Worm (Caenorhabditis elegans) whole organism, young adult: ENCODE data around the gene gpx-3.

Experiments
- B0261.1 ChIP-seq: sonication (generic microtip); optimal IDR thresholded peaks from 2 replicates; lab custom pipeline; 2016; ENCODE audit warnings: mild to moderate bottlenecking, missing genetic modification characterization, moderate library complexity, missing compliant biosample characterization
- B0336.3 ChIP-seq: fragments of 200-800 bp; sonication (Bioruptor generic); IDR thresholded peaks from 2 replicates; pipeline ENCODE4 v1.3.6; 2022; ENCODE audit warnings: missing genetic modification characterization, missing compliant biosample characterization
- D2030.7 ChIP-seq: fragments of 200-800 bp; sonication (Bioruptor generic); IDR thresholded peaks from 2 replicates; pipeline ENCODE4 v1.3.6; 2022; ENCODE audit warnings: missing genetic modification reagents, missing genetic modification characterization, missing compliant biosample characterization
- F23B12.7 ChIP-seq: sonication (generic microtip); optimal IDR thresholded peaks from 2 replicates; lab custom pipeline; 2017; ENCODE audit warnings: missing genetic modification characterization, mild to moderate bottlenecking, missing compliant biosample characterization, antibody characterized with exemption, moderate library complexity; ENCODE audit not compliant: insufficient read depth
- F39B2.1 ChIP-seq: fragments of 200-800 bp; sonication (Bioruptor generic); IDR thresholded peaks from 2 replicates; pipeline ENCODE4 v1.3.6; 2022; ENCODE audit warnings: missing genetic modification reagents, missing genetic modification characterization, missing compliant biosample characterization
- F57A8.1 ChIP-seq: fragments of 200-800 bp; sonication (Bioruptor generic); optimal IDR thresholded peaks from 2 replicates; lab custom pipeline; 2018; ENCODE audit warnings: mild to moderate bottlenecking, missing genetic modification characterization, moderate library complexity, missing compliant biosample characterization
- K12H6.12 ChIP-seq: fragments of 200-800 bp; sonication (Bioruptor generic); optimal IDR thresholded peaks from 2 replicates; lab custom pipeline; 2018; ENCODE audit warnings: mild to moderate bottlenecking, missing genetic modification characterization, missing compliant biosample characterization
- T07F8.4 ChIP-seq: sonication (generic microtip); optimal IDR thresholded peaks from 2 replicates; lab custom pipeline; 2016; ENCODE audit warnings: mild to moderate bottlenecking, missing genetic modification characterization, moderate library complexity, missing compliant biosample characterization
- Y56A3A.18 ChIP-seq: fragments of 200-800 bp; sonication (Bioruptor generic); IDR thresholded peaks from 2 replicates; pipeline ENCODE4 v1.3.6; 2022; ENCODE audit warnings: missing genetic modification reagents, missing genetic modification characterization, missing compliant biosample characterization
- ama-1 ChIP-seq, 3 experiments: fragments of 150-350 bp in 1 of 3; sonication (generic microtip) in 2 of 3; optimal IDR thresholded peaks; 2 replicates each; lab custom pipeline; 2014 to 2018; ENCODE audit warnings: missing biosample characterization in 2 of 3, missing genetic modification characterization in 2 of 3, missing genetic modification reagents in 2 of 3
- aptf-2 ChIP-seq: fragments of 200-800 bp; sonication (Bioruptor generic); conservative IDR thresholded peaks from 2 replicates; pipeline ENCODE4 v1.3.6; 2022; ENCODE audit warnings: missing genetic modification reagents, missing genetic modification characterization, missing compliant biosample characterization
- aptf-3 ChIP-seq: fragments of 200-800 bp; sonication (Bioruptor generic); IDR thresholded peaks from 2 replicates; pipeline ENCODE4 v1.3.6; 2022; ENCODE audit warnings: missing genetic modification characterization, missing compliant biosample characterization
- attf-6 ChIP-seq: fragments of 200-800 bp; sonication (Bioruptor generic); IDR thresholded peaks from 2 replicates; pipeline ENCODE4 v1.3.6; 2022; ENCODE audit warnings: missing genetic modification reagents, missing genetic modification characterization, missing compliant biosample characterization
- bed-2 ChIP-seq: fragments of 200-800 bp; sonication (Bioruptor generic); IDR thresholded peaks from 2 replicates; pipeline ENCODE4 v1.3.6; 2022; ENCODE audit warnings: missing genetic modification reagents, missing genetic modification characterization, missing compliant biosample characterization
- cebp-2 ChIP-seq: fragments of 200-800 bp; sonication (Bioruptor generic); IDR thresholded peaks from 2 replicates; pipeline ENCODE4 v1.3.6; 2022; ENCODE audit warnings: missing genetic modification characterization, missing compliant biosample characterization
- ceh-27 ChIP-seq: fragments of 200-800 bp; sonication (Bioruptor generic); optimal IDR thresholded peaks from 2 replicates; lab custom pipeline; 2018; ENCODE audit warnings: mild to moderate bottlenecking, missing genetic modification characterization, moderate library complexity, missing compliant biosample characterization
- die-1 ChIP-seq: sonication (generic microtip); optimal IDR thresholded peaks from 2 replicates; lab custom pipeline; 2016; ENCODE audit warnings: missing genotype, mild to moderate bottlenecking, missing genetic modification characterization, missing compliant biosample characterization
- dpff-1 ChIP-seq: sonication (generic microtip); optimal IDR thresholded peaks from 2 replicates; lab custom pipeline; 2017; ENCODE audit warnings: mild to moderate bottlenecking, missing genetic modification characterization, missing compliant biosample characterization
- egl-18 ChIP-seq: fragments of 200-800 bp; sonication (Bioruptor generic); IDR thresholded peaks from 2 replicates; pipeline ENCODE4 v1.3.6; 2022; ENCODE audit warnings: missing genetic modification reagents, missing genetic modification characterization, missing compliant biosample characterization
- egl-44 ChIP-seq: fragments of 200-800 bp; sonication (Bioruptor generic); IDR thresholded peaks from 2 replicates; pipeline ENCODE4 v1.3.6; 2022; ENCODE audit warnings: missing genetic modification reagents, missing genetic modification characterization, missing compliant biosample characterization
- egrh-3 ChIP-seq: fragments of 200-800 bp; sonication (Bioruptor generic); IDR thresholded peaks from 2 replicates; pipeline ENCODE4 v1.3.6; 2022; ENCODE audit warnings: missing genetic modification reagents, missing genetic modification characterization, missing compliant biosample characterization
- ekl-4 ChIP-seq: fragments of 200-800 bp; sonication (Bioruptor generic); IDR thresholded peaks from 2 replicates; pipeline ENCODE4 v1.3.6; 2022; ENCODE audit warnings: missing genetic modification reagents, missing genetic modification characterization, missing compliant biosample characterization
- ets-4 ChIP-seq: fragments of 200-800 bp; sonication (Bioruptor generic); optimal IDR thresholded peaks from 2 replicates; lab custom pipeline; 2018; ENCODE audit warnings: mild to moderate bottlenecking, missing genetic modification characterization, missing compliant biosample characterization
- fkh-3 ChIP-seq: sonication (generic microtip); optimal IDR thresholded peaks from 2 replicates; lab custom pipeline; 2016; ENCODE audit warnings: mild to moderate bottlenecking, missing genetic modification characterization, missing compliant biosample characterization
- hlh-12 ChIP-seq: sonication (generic microtip); optimal IDR thresholded peaks from 2 replicates; lab custom pipeline; 2016; ENCODE audit warnings: missing genetic modification characterization, missing compliant biosample characterization
- hmg-1.2 ChIP-seq: fragments of 200-800 bp; sonication (Bioruptor generic); IDR thresholded peaks from 2 replicates; pipeline ENCODE4 v1.3.6; 2022; ENCODE audit warnings: missing genetic modification reagents, missing genetic modification characterization, missing compliant biosample characterization
- hmg-20 ChIP-seq: fragments of 200-800 bp; sonication (Bioruptor generic); IDR thresholded peaks from 2 replicates; pipeline ENCODE4 v1.3.6; 2022; ENCODE audit warnings: missing genetic modification reagents, missing genetic modification characterization, missing compliant biosample characterization
- hrde-1 ChIP-seq: sonication (generic microtip); optimal IDR thresholded peaks from 2 replicates; lab custom pipeline; 2016; ENCODE audit warnings: missing genetic modification characterization, mild to moderate bottlenecking, missing compliant biosample characterization, moderate library complexity, missing genotype, missing genetic modification reagents, borderline replicate concordance
- lin-35 ChIP-seq, 3 experiments: fragments of 150-350 bp in 2 of 3; sonication (generic microtip) in 1 of 3; optimal IDR thresholded peaks; 2 replicates each; lab custom pipeline; 2014 to 2018; ENCODE audit warnings: missing biosample characterization in 3 of 3, missing genetic modification characterization in 3 of 3, missing genetic modification reagents in 3 of 3
- madf-10 ChIP-seq: sonication (generic microtip); optimal IDR thresholded peaks from 2 replicates; lab custom pipeline; 2016; ENCODE audit warnings: mild to moderate bottlenecking, missing genetic modification characterization, missing compliant biosample characterization
- mxl-1 ChIP-seq: sonication (generic microtip); optimal IDR thresholded peaks from 2 replicates; lab custom pipeline; 2016; ENCODE audit warnings: missing genetic modification characterization, missing compliant biosample characterization
- nfya-2 ChIP-seq: fragments of 200-800 bp; sonication (Bioruptor generic); IDR thresholded peaks from 2 replicates; pipeline ENCODE4 v1.3.6; 2022; ENCODE audit warnings: missing genetic modification reagents, missing genetic modification characterization, missing compliant biosample characterization
- nhr-120 ChIP-seq: fragments of 200-800 bp; sonication (Bioruptor generic); IDR thresholded peaks from 2 replicates; pipeline ENCODE4 v1.3.6; 2022; ENCODE audit warnings: missing genetic modification characterization, missing compliant biosample characterization
- nhr-179 ChIP-seq: sonication (generic microtip); optimal IDR thresholded peaks from 2 replicates; lab custom pipeline; 2016; ENCODE audit warnings: mild to moderate bottlenecking, missing genetic modification characterization, missing compliant biosample characterization
- nhr-27 ChIP-seq: fragments of 200-800 bp; sonication (Bioruptor generic); optimal IDR thresholded peaks from 2 replicates; lab custom pipeline; 2018; ENCODE audit warnings: mild to moderate bottlenecking, missing genetic modification characterization, moderate library complexity, missing compliant biosample characterization
- nhr-90 ChIP-seq: sonication (generic microtip); optimal IDR thresholded peaks from 2 replicates; lab custom pipeline; 2016; ENCODE audit warnings: missing genotype, mild to moderate bottlenecking, missing genetic modification characterization, missing compliant biosample characterization
- pbrm-1 ChIP-seq: fragments of 200-800 bp; sonication (Bioruptor generic); IDR thresholded peaks from 2 replicates; pipeline ENCODE4 v1.3.6; 2022; ENCODE audit warnings: missing genetic modification reagents, missing genetic modification characterization, missing compliant biosample characterization
- rcor-1 ChIP-seq: fragments of 200-800 bp; sonication (Bioruptor generic); IDR thresholded peaks from 2 replicates; pipeline ENCODE4 v1.3.6; 2022; ENCODE audit warnings: missing genetic modification reagents, missing genetic modification characterization, missing compliant biosample characterization
- repo-1 ChIP-seq: sonication (generic microtip); optimal IDR thresholded peaks from 2 replicates; lab custom pipeline; 2017; ENCODE audit warnings: mild to moderate bottlenecking, missing genetic modification characterization, missing compliant biosample characterization
- snpc-1.1 ChIP-seq: sonication (generic microtip); optimal IDR thresholded peaks from 2 replicates; lab custom pipeline; 2017; ENCODE audit warnings: missing genetic modification characterization, mild to moderate bottlenecking, missing compliant biosample characterization, antibody characterized with exemption, moderate library complexity, missing genotype, missing genetic modification reagents; ENCODE audit not compliant: insufficient read depth
- snpc-4 ChIP-seq, 5 experiments: fragments of 150-350 bp in 1 of 5; sonication (generic microtip) in 4 of 5; optimal IDR thresholded peaks; 2 replicates each; lab custom pipeline; 2014 to 2018; ENCODE audit warnings: missing genetic modification characterization in 5 of 5, missing biosample characterization in 3 of 5, antibody characterized with exemption in 2 of 5, mild to moderate bottlenecking in 2 of 5, missing compliant biosample characterization in 2 of 5, missing genotype in 2 of 5, moderate library complexity in 2 of 5, missing genetic modification reagents in 1 of 5
- somi-1 ChIP-seq: fragments of 200-800 bp; sonication (Bioruptor generic); optimal IDR thresholded peaks from 2 replicates; lab custom pipeline; 2018; ENCODE audit warnings: mild to moderate bottlenecking, missing genetic modification characterization, missing compliant biosample characterization
- tbp1 ChIP-seq: fragments of 200-800 bp; sonication (Bioruptor generic); optimal IDR thresholded peaks from 2 replicates; lab custom pipeline; 2018; ENCODE audit warnings: mild to moderate bottlenecking, missing genetic modification characterization, missing compliant biosample characterization
- zim-3 ChIP-seq: sonication (generic microtip); optimal IDR thresholded peaks from 2 replicates; lab custom pipeline; 2017; ENCODE audit warnings: mild to moderate bottlenecking, missing genetic modification characterization, moderate library complexity, missing compliant biosample characterization
- ztf-25 ChIP-seq: fragments of 200-800 bp; sonication (Bioruptor generic); IDR thresholded peaks from 2 replicates; pipeline ENCODE4 v1.3.6; 2022; ENCODE audit warnings: missing genetic modification reagents, missing genetic modification characterization, missing compliant biosample characterization
- ztf-28 ChIP-seq: fragments of 200-800 bp; sonication (Bioruptor generic); IDR thresholded peaks from 2 replicates; pipeline ENCODE4 v1.3.6; 2022; ENCODE audit warnings: missing genetic modification reagents, missing genetic modification characterization, missing compliant biosample characterization
- ztf-3 ChIP-seq: fragments of 200-800 bp; sonication (Bioruptor generic); optimal IDR thresholded peaks from 2 replicates; lab custom pipeline; 2018; ENCODE audit warnings: mild to moderate bottlenecking, missing genetic modification characterization, missing compliant biosample characterization

The gpx-3 gene

DNA sequence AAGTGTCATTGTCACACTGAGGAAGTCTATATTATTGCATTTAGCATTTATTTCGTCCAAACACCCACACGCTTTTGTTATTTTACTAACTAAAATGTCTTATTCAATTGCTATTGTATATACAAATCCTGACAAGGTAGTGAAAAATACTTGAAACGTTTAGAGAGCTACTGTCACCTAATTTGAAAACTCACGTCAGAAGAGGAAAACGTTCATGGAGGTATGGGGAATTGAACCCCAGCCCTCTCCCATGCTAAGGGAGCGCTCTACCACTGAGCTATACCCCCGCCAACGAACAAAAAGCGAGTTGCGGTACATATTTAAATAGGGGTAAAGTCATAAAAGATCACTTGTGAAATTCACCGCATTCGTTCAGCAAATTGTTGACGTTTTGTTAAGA lies 34.9 kb downstream of the gpx-3 start (continued):
- TF ChIP-seq snpc-1.1: no peak
- 0 out of 2 replicates have a peak, but pooled peaks have one; percentile 56 for TF ChIP-seq cebp-2 (GFP tag; lab: Robert Waterston, UW)
- TF ChIP-seq nhr-179 (tag; lab: Kevin White, UChicago): no peak
- TF ChIP-seq zim-3 (tag; lab: Kevin White, UChicago): peak; percentile 66
- peak; percentile 5 for TF ChIP-seq K12H6.12 (tag; lab: Kevin White, UChicago)
- no peak for TF ChIP-seq nfya-2
- peak; percentile 78 for TF ChIP-seq B0261.1 (tag; lab: Kevin White, UChicago)
- peak; percentile 67 for TF ChIP-seq madf-10
- no peak for TF ChIP-seq ama-1 (optimal IDR thresholded peaks at IDR 0.05; lab: Kevin White, UChicago)
- peak in 1 of 2 experiments; percentile 82 for TF ChIP-seq ama-1 (GFP tag; optimal IDR thresholded peaks at IDR 0.05; lab: Kevin White, UChicago)
- TF ChIP-seq Y56A3A.18 (GFP tag; lab: Robert Waterston, UW): peak; percentile 81
- TF ChIP-seq ztf-28 (GFP tag; lab: Robert Waterston, UW): peak; percentile 62; the same call in 1 of the 2 replicates
- TF ChIP-seq ceh-27 (GFP tag; lab: Kevin White, UChicago): peak; percentile 17
- TF ChIP-seq egl-44 (GFP tag; lab: Robert Waterston, UW): peak; percentile 82
- TF ChIP-seq nhr-27 (tag; lab: Kevin White, UChicago): peak; percentile 40
- peak; percentile 72 for TF ChIP-seq nhr-90 (tag; lab: Kevin White, UChicago)
- peak; percentile 43 for TF ChIP-seq ets-4 (GFP tag; lab: Kevin White, UChicago)
- peak; percentile 70 for TF ChIP-seq D2030.7
- 0 out of 2 replicates have a peak, but pooled peaks have one; percentile 48 for TF ChIP-seq aptf-3 (GFP tag; lab: Robert Waterston, UW)
- TF ChIP-seq bed-2: no peak
- TF ChIP-seq hlh-12 (tag; lab: Kevin White, UChicago): peak; percentile 4
- TF ChIP-seq ztf-3 (GFP tag; lab: Kevin White, UChicago): peak; percentile 6
- no peak for TF ChIP-seq hmg-20 (GFP tag; lab: Robert Waterston, UW)
- TF ChIP-seq fkh-3 (tag; lab: Kevin White, UChicago): peak; percentile 68
- TF ChIP-seq lin-35 (GFP tag; optimal IDR thresholded peaks at IDR 0.05; lab: Kevin White, UChicago): peak in 1 of 3 experiments; percentile 43
- peak; percentile 61 for TF ChIP-seq hmg-1.2
- peak; percentile 90 for TF ChIP-seq tbp1 (GFP tag; lab: Kevin White, UChicago)
- TF ChIP-seq ekl-4: 0 out of 2 replicates have a peak, but pooled peaks have one; percentile 40
- peak; percentile 14 for TF ChIP-seq dpff-1 (tag; lab: Kevin White, UChicago)
- peak; percentile 27; the same call in 1 of the 2 replicates for TF ChIP-seq egrh-3 (GFP tag; lab: Robert Waterston, UW)
- TF ChIP-seq rcor-1 (GFP tag; lab: Robert Waterston, UW): peak; percentile 41; the same call in 1 of the 2 replicates
- TF ChIP-seq egl-18: 0 out of 2 replicates have a peak, but pooled peaks have one; percentile 32
- no peak for TF ChIP-seq B0336.3 (GFP tag; lab: Robert Waterston, UW)
- TF ChIP-seq attf-6 (GFP tag; lab: Robert Waterston, UW): peak; percentile 67; the same call in 1 of the 2 replicates
- peak; percentile 64; the same call in 1 of the 2 replicates for TF ChIP-seq ztf-25
- TF ChIP-seq repo-1 (tag; lab: Kevin White, UChicago): peak; percentile 40
- peak; percentile 52 for TF ChIP-seq T07F8.4 (tag; lab: Kevin White, UChicago)
- peak; percentile 59 for TF ChIP-seq F23B12.7 (tag; lab: Kevin White, UChicago)
- TF ChIP-seq aptf-2: 0 out of 2 replicates have a peak, but pooled peaks have one; percentile 12
- TF ChIP-seq pbrm-1 (GFP tag; lab: Robert Waterston, UW): peak; percentile 72
- no peak for TF ChIP-seq F39B2.1 (GFP tag; lab: Robert Waterston, UW)
- peak; percentile 83 for TF ChIP-seq mxl-1 (tag; lab: Kevin White, UChicago)
- TF ChIP-seq die-1: peak; percentile 95
- no peak for TF ChIP-seq F57A8.1 (GFP tag; lab: Kevin White, UChicago)
- peak; percentile 78 for TF ChIP-seq snpc-4 (GFP tag; optimal IDR thresholded peaks at IDR 0.05; lab: Kevin White, UChicago)
- TF ChIP-seq snpc-4 (tag; optimal IDR thresholded peaks at IDR 0.05; lab: Kevin White, UChicago): no peak
- TF ChIP-seq nhr-120 (GFP tag; lab: Robert Waterston, UW): no peak
- TF ChIP-seq hrde-1 (tag; lab: Kevin White, UChicago): peak; percentile 81
- peak; percentile 53 for TF ChIP-seq somi-1 (GFP tag; lab: Kevin White, UChicago)
